Worm (Caenorhabditis elegans) whole organism, L2 larva: Measurements from ENCODE around the gene idh-2.
A peak's percentile ranks its signal among the peaks of the same experiment; 100 is the strongest.

Experiments used
- C34F6.9 ChIP-seq: fragments of 150-350 bp; optimal IDR thresholded peaks from 2 replicates; lab custom pipeline; 2014; ENCODE audit warnings: missing biosample characterization, missing genetic modification characterization
- F13H6.1 ChIP-seq: sonication (generic microtip); optimal IDR thresholded peaks from 2 replicates; lab custom pipeline; 2016; ENCODE audit warnings: missing genetic modification characterization, missing compliant biosample characterization
- R02D3.7 ChIP-seq: fragments of 150-350 bp; optimal IDR thresholded peaks from 2 replicates; lab custom pipeline; 2014; ENCODE audit warnings: missing biosample characterization, missing genetic modification characterization
- Y55F3AM.14 ChIP-seq: fragments of 200-800 bp; sonication (Bioruptor generic); optimal IDR thresholded peaks from 2 replicates; lab custom pipeline; 2018; ENCODE audit warnings: mild to moderate bottlenecking, missing genetic modification characterization, missing compliant biosample characterization
- ZK546.5 ChIP-seq: sonication (generic microtip); optimal IDR thresholded peaks from 2 replicates; lab custom pipeline; 2017; ENCODE audit warnings: missing biosample characterization, missing genetic modification characterization
- alr-1 ChIP-seq: fragments of 150-350 bp; optimal IDR thresholded peaks from 2 replicates; lab custom pipeline; 2014; ENCODE audit warnings: missing biosample characterization, missing genetic modification characterization
- aly-2 ChIP-seq: fragments of 150-350 bp; optimal IDR thresholded peaks from 2 replicates; lab custom pipeline; 2014; ENCODE audit warnings: missing biosample characterization, missing genetic modification characterization
- ama-1 ChIP-seq: fragments of 150-350 bp; optimal IDR thresholded peaks from 2 replicates; lab custom pipeline; 2018; ENCODE audit warnings: inconsistent platforms
- ceh-16 ChIP-seq: fragments of 150-350 bp; optimal IDR thresholded peaks from 2 replicates; lab custom pipeline; 2014; ENCODE audit warnings: missing biosample characterization, missing genetic modification characterization
- ceh-82 ChIP-seq: fragments of 150-350 bp; optimal IDR thresholded peaks from 2 replicates; lab custom pipeline; 2014; ENCODE audit warnings: missing biosample characterization, missing genetic modification characterization
- crh-2 ChIP-seq: sonication (generic microtip); optimal IDR thresholded peaks from 2 replicates; lab custom pipeline; 2017; ENCODE audit warnings: missing biosample characterization, missing genetic modification characterization
- dmd-4 ChIP-seq: sonication (generic microtip); optimal IDR thresholded peaks from 2 replicates; lab custom pipeline; 2017; ENCODE audit warnings: missing biosample characterization, missing genetic modification characterization
- egl-27 ChIP-seq: sonication (generic microtip); optimal IDR thresholded peaks from 3 replicates; lab custom pipeline; 2017; ENCODE audit warnings: missing biosample characterization, missing genetic modification reagents, missing genetic modification characterization
- elt-1 ChIP-seq: fragments of 150-350 bp; optimal IDR thresholded peaks from 2 replicates; lab custom pipeline; 2014; ENCODE audit warnings: missing biosample characterization, missing genetic modification characterization
- elt-3 ChIP-seq: sonication (generic microtip); optimal IDR thresholded peaks from 2 replicates; lab custom pipeline; 2017; ENCODE audit warnings: missing biosample characterization, missing genetic modification characterization
- fos-1 ChIP-seq: fragments of 150-350 bp; optimal IDR thresholded peaks from 2 replicates; lab custom pipeline; 2014; ENCODE audit warnings: missing biosample characterization, missing genetic modification characterization
- gmeb-1 ChIP-seq: fragments of 150-350 bp; optimal IDR thresholded peaks from 2 replicates; lab custom pipeline; 2014; ENCODE audit warnings: missing biosample characterization, missing genetic modification characterization
- lin-13 ChIP-seq: fragments of 150-350 bp; optimal IDR thresholded peaks from 2 replicates; lab custom pipeline; 2014; ENCODE audit warnings: missing biosample characterization, missing genetic modification reagents, missing genetic modification characterization
- lsy-2 ChIP-seq, 2 experiments: fragments of 150-350 bp in 1 of 2; sonication (generic microtip) in 1 of 2; optimal IDR thresholded peaks; 2 replicates each; lab custom pipeline; 2014 to 2017; ENCODE audit warnings: missing biosample characterization in 2 of 2, missing genetic modification characterization in 2 of 2
- mab-5 ChIP-seq: fragments of 150-350 bp; optimal IDR thresholded peaks from 2 replicates; lab custom pipeline; 2014; ENCODE audit warnings: missing biosample characterization, missing genetic modification characterization
- mdl-1 ChIP-seq, 2 experiments: fragments of 150-350 bp in 1 of 2; sonication (generic microtip) in 1 of 2; optimal IDR thresholded peaks; 2 replicates each; lab custom pipeline; 2017; ENCODE audit warnings: missing biosample characterization in 2 of 2, missing genetic modification characterization in 2 of 2
- nhr-10 ChIP-seq: sonication (generic microtip); optimal IDR thresholded peaks from 2 replicates; lab custom pipeline; 2017; ENCODE audit warnings: missing biosample characterization, missing genetic modification characterization
- nhr-129 ChIP-seq: fragments of 150-350 bp; optimal IDR thresholded peaks from 2 replicates; lab custom pipeline; 2014; ENCODE audit warnings: missing biosample characterization, missing genetic modification characterization
- nhr-21 ChIP-seq: fragments of 150-350 bp; optimal IDR thresholded peaks from 2 replicates; lab custom pipeline; 2014; ENCODE audit warnings: missing biosample characterization, missing genetic modification characterization
- nhr-23 ChIP-seq: fragments of 150-350 bp; optimal IDR thresholded peaks from 2 replicates; lab custom pipeline; 2014; ENCODE audit warnings: missing biosample characterization, missing genetic modification reagents, missing genetic modification characterization
- nhr-237 ChIP-seq: fragments of 150-350 bp; optimal IDR thresholded peaks from 2 replicates; lab custom pipeline; 2014; ENCODE audit warnings: missing biosample characterization, missing genetic modification characterization
- nhr-25 ChIP-seq: fragments of 150-350 bp; sonication (generic microtip); optimal IDR thresholded peaks from 3 replicates; lab custom pipeline; 2014; ENCODE audit warnings: missing biosample characterization, missing genetic modification characterization
- nhr-6 ChIP-seq: fragments of 150-350 bp; optimal IDR thresholded peaks from 2 replicates; lab custom pipeline; 2014; ENCODE audit warnings: missing biosample characterization, missing genetic modification characterization
- peb-1 ChIP-seq: fragments of 150-350 bp; optimal IDR thresholded peaks from 2 replicates; lab custom pipeline; 2014; ENCODE audit warnings: missing biosample characterization, missing genetic modification characterization
- skn-1 ChIP-seq: sonication (generic microtip); optimal IDR thresholded peaks from 2 replicates; lab custom pipeline; 2017; ENCODE audit warnings: missing biosample characterization, missing genetic modification characterization
- sma-3 ChIP-seq: sonication (generic microtip); optimal IDR thresholded peaks from 2 replicates; lab custom pipeline; 2016; ENCODE audit warnings: missing genetic modification reagents, missing genetic modification characterization, missing compliant biosample characterization
- sma-9 ChIP-seq, 2 experiments: fragments of 150-350 bp in 1 of 2; sonication (generic microtip) in 1 of 2; optimal IDR thresholded peaks; 2 replicates each; lab custom pipeline; 2014 to 2016; ENCODE audit warnings: missing genetic modification characterization in 2 of 2, mild to moderate bottlenecking in 1 of 2, missing biosample characterization in 1 of 2, missing compliant biosample characterization in 1 of 2, missing genetic modification reagents in 1 of 2, moderate library complexity in 1 of 2
- unc-39 ChIP-seq: fragments of 150-350 bp; optimal IDR thresholded peaks from 2 replicates; lab custom pipeline; 2014; ENCODE audit warnings: missing biosample characterization, missing genetic modification characterization
- unc-55 ChIP-seq: fragments of 150-350 bp; sonication (generic microtip); optimal IDR thresholded peaks from 3 replicates; lab custom pipeline; 2014; ENCODE audit warnings: missing biosample characterization, missing genetic modification reagents, missing genetic modification characterization
- zag-1 ChIP-seq: fragments of 150-350 bp; optimal IDR thresholded peaks from 2 replicates; lab custom pipeline; 2014; ENCODE audit warnings: missing biosample characterization, missing genetic modification characterization
- ztf-11 ChIP-seq: sonication (generic microtip); optimal IDR thresholded peaks from 2 replicates; lab custom pipeline; 2017; ENCODE audit warnings: missing biosample characterization, missing genetic modification characterization
- ztf-4 ChIP-seq: fragments of 150-350 bp; optimal IDR thresholded peaks from 2 replicates; lab custom pipeline; 2014; ENCODE audit warnings: missing biosample characterization, missing genetic modification characterization

The idh-2 gene

ce11 chrX:11193670-11194069, 22.1 kb upstream of the idh-2 start:
- TF ChIP-seq alr-1 (tag; lab: Kevin White, UChicago): no peak
- no peak for TF ChIP-seq nhr-10 (tag; lab: Kevin White, UChicago)
- TF ChIP-seq skn-1 (tag; lab: Kevin White, UChicago): no peak
- TF ChIP-seq fos-1 (tag; lab: Kevin White, UChicago): no peak
- TF ChIP-seq nhr-25 (tag; lab: Kevin White, UChicago): no peak
- peak; percentile 33 for TF ChIP-seq sma-9 (GFP tag; optimal IDR thresholded peaks at IDR 0.05; lab: Kevin White, UChicago)
- no peak for TF ChIP-seq sma-9 (tag; optimal IDR thresholded peaks at IDR 0.05; lab: Kevin White, UChicago)
- no peak for TF ChIP-seq ama-1
- TF ChIP-seq ceh-16 (tag; lab: Kevin White, UChicago): no peak
- no peak for TF ChIP-seq nhr-237 (tag; lab: Kevin White, UChicago)
- TF ChIP-seq nhr-129 (tag; lab: Kevin White, UChicago): peak; percentile 52
- TF ChIP-seq unc-55: no peak
- TF ChIP-seq zag-1 (tag; lab: Kevin White, UChicago): no peak
- no peak for TF ChIP-seq nhr-21
- TF ChIP-seq C34F6.9 (tag; lab: Kevin White, UChicago): no peak
- peak; percentile 5 for TF ChIP-seq F13H6.1 (tag; lab: Kevin White, UChicago)
- TF ChIP-seq nhr-6 (tag; lab: Kevin White, UChicago): no peak
- TF ChIP-seq Y55F3AM.14 (GFP tag; lab: Kevin White, UChicago): no peak

ce11 chrX:11196741-11197140, 19.1 kb upstream of the idh-2 start, which contains the start of gene C34F6.1:
Gene C34F6.1, minus strand, starts transcription at chrX:11196841.
- TF ChIP-seq Y55F3AM.14 (GFP tag; lab: Kevin White, UChicago) (no peak), nhr-23 (tag; lab: Kevin White, UChicago) (no peak), ztf-11 (tag; lab: Kevin White, UChicago) (no peak), unc-39 (no peak)

ce11 chrX:11199155-11199554, 16.6 kb upstream of the idh-2 start, which contains the start of gene col-178:
Gene col-178, plus strand, starts transcription at chrX:11199455.
- TF ChIP-seq ztf-11 (tag; lab: Kevin White, UChicago): no peak
- TF ChIP-seq mab-5 (tag; lab: Kevin White, UChicago): no peak
- TF ChIP-seq lsy-2 (tag; optimal IDR thresholded peaks at IDR 0.05; lab: Kevin White, UChicago): no peak
- no peak for TF ChIP-seq aly-2
- TF ChIP-seq elt-1 (tag; lab: Kevin White, UChicago): no peak
- TF ChIP-seq ama-1: no peak
- no peak for TF ChIP-seq peb-1 (tag; lab: Kevin White, UChicago)
- TF ChIP-seq F13H6.1 (tag; lab: Kevin White, UChicago): no peak
- no peak for TF ChIP-seq dmd-4 (tag; lab: Kevin White, UChicago)
- no peak for TF ChIP-seq crh-2 (tag; lab: Kevin White, UChicago)
- TF ChIP-seq egl-27 (tag; lab: Kevin White, UChicago): no peak
- no peak for TF ChIP-seq unc-39
- TF ChIP-seq ceh-82 (tag; lab: Kevin White, UChicago): no peak
- TF ChIP-seq skn-1 (tag; lab: Kevin White, UChicago): no peak
- no peak for TF ChIP-seq nhr-10 (tag; lab: Kevin White, UChicago)
- no peak for TF ChIP-seq R02D3.7 (tag; lab: Kevin White, UChicago)
- TF ChIP-seq nhr-129 (tag; lab: Kevin White, UChicago): no peak
- no peak for TF ChIP-seq alr-1 (tag; lab: Kevin White, UChicago)
- TF ChIP-seq elt-3 (tag; lab: Kevin White, UChicago): no peak
- no peak for TF ChIP-seq sma-9 (GFP tag; optimal IDR thresholded peaks at IDR 0.05; lab: Kevin White, UChicago)
- no peak for TF ChIP-seq sma-9 (tag; optimal IDR thresholded peaks at IDR 0.05; lab: Kevin White, UChicago)

ce11 chrX:11201165-11201564, 14.6 kb upstream of the idh-2 start, which contains the start of gene col-179:
Gene col-179, plus strand, starts transcription at chrX:11201465.
- TF ChIP-seq C34F6.9 (tag; lab: Kevin White, UChicago): no peak
- TF ChIP-seq alr-1 (tag; lab: Kevin White, UChicago): no peak
- TF ChIP-seq mdl-1 (tag; optimal IDR thresholded peaks at IDR 0.05; lab: Kevin White, UChicago): no peak
- no peak for TF ChIP-seq nhr-6 (tag; lab: Kevin White, UChicago)
- TF ChIP-seq crh-2 (tag; lab: Kevin White, UChicago): no peak
- no peak for TF ChIP-seq peb-1 (tag; lab: Kevin White, UChicago)
- no peak for TF ChIP-seq skn-1 (tag; lab: Kevin White, UChicago)
- no peak for TF ChIP-seq ztf-11 (tag; lab: Kevin White, UChicago)
- no peak for TF ChIP-seq sma-3 (GFP tag; lab: Kevin White, UChicago)
- TF ChIP-seq nhr-237 (tag; lab: Kevin White, UChicago): no peak
- no peak for TF ChIP-seq ama-1
- TF ChIP-seq ZK546.5 (tag; lab: Kevin White, UChicago): no peak
- TF ChIP-seq lin-13 (GFP tag; lab: Kevin White, UChicago): no peak
- TF ChIP-seq nhr-25 (tag; lab: Kevin White, UChicago): no peak
- TF ChIP-seq unc-55: no peak
- TF ChIP-seq gmeb-1 (tag; lab: Kevin White, UChicago): no peak
- TF ChIP-seq aly-2: no peak
- no peak for TF ChIP-seq F13H6.1 (tag; lab: Kevin White, UChicago)
- TF ChIP-seq ztf-4 (tag; lab: Kevin White, UChicago): no peak
